Fruit fly (Drosophila melanogaster) whole organism, embryonic: ENCODE results near the gene Fcp3C.

Experiments used
- CG10147 ChIP-seq: fragments of 200-800 bp; sonication (Bioruptor generic); optimal IDR thresholded peaks from 2 replicates; lab custom pipeline; 2019; ENCODE audit warnings: missing biosample characterization, mild to moderate bottlenecking, missing genetic modification characterization, moderate library complexity
- CG10274 ChIP-seq: fragments of 200-800 bp; sonication (Bioruptor generic); optimal IDR thresholded peaks from 3 replicates; lab custom pipeline; 2017; ENCODE audit warnings: missing biosample characterization, mild to moderate bottlenecking, missing genetic modification characterization
- CG11093 ChIP-seq: fragments of 200-800 bp; sonication (Bioruptor generic); IDR thresholded peaks from 3 replicates; pipeline ENCODE4 v1.3.6; 2022; ENCODE audit warnings: missing biosample characterization, missing genetic modification characterization
- CG13287 ChIP-seq: fragments of 200-800 bp; sonication (Bioruptor generic); IDR thresholded peaks from 2 replicates; pipeline ENCODE4 v1.3.6; 2022; ENCODE audit warnings: missing biosample characterization, missing genetic modification characterization; ENCODE audit not compliant: partially characterized antibody
- CG13894 ChIP-seq: fragments of 200-800 bp; sonication (Bioruptor generic); optimal IDR thresholded peaks from 3 replicates; lab custom pipeline; 2018; ENCODE audit warnings: missing biosample characterization, mild to moderate bottlenecking, missing genetic modification characterization, moderate library complexity
- CG14667 ChIP-seq: fragments of 200-800 bp; sonication (Bioruptor generic); IDR thresholded peaks from 2 replicates; pipeline ENCODE4 v1.3.6; 2022; ENCODE audit warnings: missing biosample characterization, missing genetic modification characterization
- CG14710 ChIP-seq: fragments of 200-800 bp; sonication (Bioruptor generic); optimal IDR thresholded peaks from 3 replicates; lab custom pipeline; 2019; ENCODE audit warnings: missing biosample characterization, mild to moderate bottlenecking, missing genetic modification characterization, moderate library complexity
- CG18764 ChIP-seq: fragments of 200-800 bp; sonication (Bioruptor generic); optimal IDR thresholded peaks from 3 replicates; lab custom pipeline; 2016; ENCODE audit warnings: missing biosample characterization, missing genetic modification characterization
- CG2678 ChIP-seq: fragments of 200-800 bp; sonication (Bioruptor generic); optimal IDR thresholded peaks from 3 replicates; lab custom pipeline; 2019; ENCODE audit warnings: missing biosample characterization, mild to moderate bottlenecking, missing genetic modification characterization, moderate library complexity
- CG2889 ChIP-seq: fragments of 200-800 bp; sonication (Bioruptor generic); IDR thresholded peaks from 3 replicates; pipeline ENCODE4 v1.3.6; 2022; ENCODE audit warnings: missing biosample characterization, missing genetic modification characterization
- CG30403 ChIP-seq: fragments of 200-800 bp; sonication (Bioruptor generic); optimal IDR thresholded peaks from 3 replicates; lab custom pipeline; 2016; ENCODE audit warnings: missing biosample characterization, missing genetic modification characterization
- CG3065 ChIP-seq: fragments of 200-800 bp; sonication (Bioruptor generic); optimal IDR thresholded peaks from 2 replicates; lab custom pipeline; 2016; ENCODE audit warnings: missing biosample characterization, missing genetic modification characterization
- CG32532 ChIP-seq: fragments of 200-800 bp; sonication (Bioruptor generic); IDR thresholded peaks from 2 replicates; pipeline ENCODE4 v1.3.6; 2022; ENCODE audit warnings: missing biosample characterization, missing genetic modification characterization
- CG3726 ChIP-seq: fragments of 200-800 bp; sonication (Bioruptor generic); IDR thresholded peaks from 3 replicates; pipeline ENCODE4, ENCODE4 v1.3.6; 2022; ENCODE audit warnings: missing biosample characterization, missing genetic modification characterization
- CG4360 ChIP-seq: fragments of 200-800 bp; sonication (Bioruptor generic); IDR thresholded peaks from 2 replicates; pipeline ENCODE4 v1.3.6; 2022; ENCODE audit warnings: missing biosample characterization, missing genetic modification characterization
- CG7963 ChIP-seq: fragments of 200-800 bp; sonication (Bioruptor generic); IDR thresholded peaks from 3 replicates; pipeline ENCODE4 v1.3.6; 2022; ENCODE audit warnings: missing biosample characterization, missing genetic modification characterization; ENCODE audit not compliant: partially characterized antibody
- CG8478 ChIP-seq: fragments of >200 bp; optimal IDR thresholded peaks from 2 replicates; lab custom pipeline; 2018
- CG9876 ChIP-seq: fragments of 200-800 bp; sonication (Bioruptor generic); optimal IDR thresholded peaks from 2 replicates; lab custom pipeline; 2016; ENCODE audit warnings: missing biosample characterization, missing genetic modification characterization
- Chrac-16 ChIP-seq: fragments of 200-800 bp; sonication (Bioruptor generic); optimal IDR thresholded peaks from 3 replicates; lab custom pipeline; 2016; ENCODE audit warnings: missing biosample characterization, missing genetic modification characterization
- CoRest ChIP-seq: fragments of 200-800 bp; sonication (Bioruptor generic); optimal IDR thresholded peaks from 3 replicates; lab custom pipeline; 2018; ENCODE audit warnings: missing biosample characterization, mild to moderate bottlenecking, missing genetic modification characterization, moderate library complexity
- CrebB ChIP-seq: fragments of 200-800 bp; sonication (Bioruptor generic); optimal IDR thresholded peaks from 3 replicates; lab custom pipeline; 2018; ENCODE audit warnings: missing biosample characterization, mild to moderate bottlenecking, missing genetic modification characterization
- D ChIP-seq, 2 experiments: fragments of 200-800 bp in 1 of 2; fragments of >200 bp in 1 of 2; sonication (Bioruptor generic) in 1 of 2; optimal IDR thresholded peaks; 2 replicates in 1 of 2; 3 replicates in 1 of 2; lab custom pipeline; 2017; ENCODE audit warnings: mild to moderate bottlenecking in 1 of 2, missing biosample characterization in 1 of 2, missing genetic modification characterization in 1 of 2, missing genetic modification reagents in 1 of 2
- Dll ChIP-seq: fragments of 200-800 bp; sonication (Bioruptor generic); IDR thresholded peaks from 4 replicates; pipeline ENCODE4 v1.3.6; 2022; ENCODE audit warnings: missing biosample characterization, missing genetic modification characterization; ENCODE audit not compliant: partially characterized antibody
- E2f2 ChIP-seq: fragments of 200-800 bp; sonication (Bioruptor generic); IDR thresholded peaks from 2 replicates; pipeline ENCODE4 v1.3.6; 2022; ENCODE audit warnings: missing biosample characterization, missing genetic modification characterization
- HHEX ChIP-seq: fragments of 200-800 bp; sonication (Bioruptor generic); optimal IDR thresholded peaks from 3 replicates; lab custom pipeline; 2017; ENCODE audit warnings: missing biosample characterization, mild to moderate bottlenecking, missing genetic modification characterization, missing genetic modification reagents
- Lpt ChIP-seq: fragments of >200 bp; optimal IDR thresholded peaks from 2 replicates; lab custom pipeline; 2018; ENCODE audit warnings: missing biosample characterization, missing genetic modification characterization
- Trl ChIP-seq, 3 experiments: fragments of >200 bp in 2 of 3; fragments of 200-800 bp in 1 of 3; sonication (Bioruptor generic) in 1 of 3; optimal IDR thresholded peaks; 2 replicates in 1 of 3; 3 replicates in 2 of 3; lab custom pipeline; 2016 to 2017; ENCODE audit warnings: missing biosample characterization in 1 of 3, missing genetic modification characterization in 1 of 3
- cato ChIP-seq: fragments of 200-800 bp; sonication (Bioruptor generic); optimal IDR thresholded peaks from 2 replicates; lab custom pipeline; 2016; ENCODE audit warnings: missing biosample characterization, missing genetic modification characterization, borderline replicate concordance
- dysf ChIP-seq: fragments of 200-800 bp; sonication (Bioruptor generic); IDR thresholded peaks from 3 replicates; pipeline ENCODE4 v1.3.6; 2022; ENCODE audit warnings: missing biosample characterization, missing genetic modification characterization
- emc ChIP-seq: fragments of 200-800 bp; sonication (Bioruptor generic); optimal IDR thresholded peaks from 2 replicates; lab custom pipeline; 2016; ENCODE audit warnings: missing biosample characterization, missing genetic modification characterization
- en ChIP-seq: fragments of 200-800 bp; sonication (Bioruptor generic); optimal IDR thresholded peaks from 2 replicates; lab custom pipeline; 2016; ENCODE audit warnings: missing biosample characterization, missing genetic modification characterization
- hbn ChIP-seq: fragments of 200-800 bp; sonication (Bioruptor generic); IDR thresholded peaks from 2 replicates; pipeline ENCODE4 v1.3.6; 2022; ENCODE audit warnings: missing biosample characterization, missing genetic modification characterization; ENCODE audit not compliant: partially characterized antibody
- ind ChIP-seq: fragments of 200-800 bp; sonication (Bioruptor generic); optimal IDR thresholded peaks from 3 replicates; lab custom pipeline; 2016; ENCODE audit warnings: missing biosample characterization, missing genetic modification characterization
- onecut ChIP-seq: fragments of 200-800 bp; sonication (Bioruptor generic); IDR thresholded peaks from 2 replicates; pipeline ENCODE4 v1.3.6; 2022; ENCODE audit warnings: missing biosample characterization, missing genetic modification characterization
- ranshi ChIP-seq: fragments of 200-800 bp; sonication (Bioruptor generic); IDR thresholded peaks from 2 replicates; pipeline ENCODE4 v1.3.6; 2022; ENCODE audit warnings: missing biosample characterization, missing genetic modification characterization
- sim ChIP-seq: fragments of 200-800 bp; sonication (Bioruptor generic); IDR thresholded peaks from 2 replicates; pipeline ENCODE4 v1.3.6; 2022; ENCODE audit warnings: missing biosample characterization, missing genetic modification characterization
- sisA ChIP-seq: fragments of 200-800 bp; sonication (Bioruptor generic); IDR thresholded peaks from 2 replicates; pipeline ENCODE4 v1.3.6; 2022; ENCODE audit warnings: missing biosample characterization, missing genetic modification characterization
- slbo ChIP-seq: fragments of 200-800 bp; sonication (Bioruptor generic); IDR thresholded peaks from 2 replicates; pipeline ENCODE4 v1.3.6; 2022; ENCODE audit warnings: missing biosample characterization, missing genetic modification characterization
- sna ChIP-seq: fragments of 200-800 bp; sonication (Bioruptor generic); IDR thresholded peaks from 2 replicates; pipeline ENCODE4 v1.3.6; 2022; ENCODE audit warnings: missing biosample characterization, missing genetic modification characterization; ENCODE audit not compliant: partially characterized antibody
- tap ChIP-seq: fragments of 200-800 bp; optimal IDR thresholded peaks from 3 replicates; lab custom pipeline; 2019; ENCODE audit warnings: missing biosample characterization, mild to moderate bottlenecking, missing genetic modification characterization, moderate library complexity
- tin ChIP-seq: fragments of 200-800 bp; sonication (Bioruptor generic); optimal IDR thresholded peaks from 3 replicates; lab custom pipeline; 2016; ENCODE audit warnings: missing biosample characterization, missing genetic modification characterization
- toy ChIP-seq: fragments of 200-800 bp; sonication (Bioruptor generic); IDR thresholded peaks from 2 replicates; pipeline ENCODE4 v1.3.6; 2022; ENCODE audit warnings: missing biosample characterization, missing genetic modification characterization
- ttk ChIP-seq: fragments of 200-800 bp; sonication (Bioruptor generic); IDR thresholded peaks from 2 replicates; pipeline ENCODE4 v2.1.2; 2022; ENCODE audit warnings: missing biosample characterization, missing genetic modification characterization
- tx ChIP-seq: fragments of 200-800 bp; sonication (Bioruptor generic); optimal IDR thresholded peaks from 2 replicates; lab custom pipeline; 2016; ENCODE audit warnings: missing biosample characterization, missing genetic modification characterization
- vfl ChIP-seq: fragments of 200-800 bp; sonication (Bioruptor generic); optimal IDR thresholded peaks from 2 replicates; lab custom pipeline; 2016; ENCODE audit warnings: missing biosample characterization, missing genetic modification characterization
- vnd ChIP-seq: fragments of 200-800 bp; sonication (Bioruptor generic); IDR thresholded peaks from 3 replicates; pipeline ENCODE4 v1.3.6; 2022; ENCODE audit warnings: missing biosample characterization, missing genetic modification characterization; ENCODE audit not compliant: partially characterized antibody
- wek ChIP-seq: fragments of 200-800 bp; sonication (Bioruptor generic); optimal IDR thresholded peaks from 3 replicates; lab custom pipeline; 2018; ENCODE audit warnings: missing biosample characterization, mild to moderate bottlenecking, missing genetic modification characterization, moderate library complexity
- wor ChIP-seq: fragments of 200-800 bp; sonication (Bioruptor generic); IDR thresholded peaks from 2 replicates; pipeline ENCODE4 v1.3.6; 2022; ENCODE audit warnings: missing biosample characterization, missing genetic modification characterization

Gene Fcp3C

DNA sequence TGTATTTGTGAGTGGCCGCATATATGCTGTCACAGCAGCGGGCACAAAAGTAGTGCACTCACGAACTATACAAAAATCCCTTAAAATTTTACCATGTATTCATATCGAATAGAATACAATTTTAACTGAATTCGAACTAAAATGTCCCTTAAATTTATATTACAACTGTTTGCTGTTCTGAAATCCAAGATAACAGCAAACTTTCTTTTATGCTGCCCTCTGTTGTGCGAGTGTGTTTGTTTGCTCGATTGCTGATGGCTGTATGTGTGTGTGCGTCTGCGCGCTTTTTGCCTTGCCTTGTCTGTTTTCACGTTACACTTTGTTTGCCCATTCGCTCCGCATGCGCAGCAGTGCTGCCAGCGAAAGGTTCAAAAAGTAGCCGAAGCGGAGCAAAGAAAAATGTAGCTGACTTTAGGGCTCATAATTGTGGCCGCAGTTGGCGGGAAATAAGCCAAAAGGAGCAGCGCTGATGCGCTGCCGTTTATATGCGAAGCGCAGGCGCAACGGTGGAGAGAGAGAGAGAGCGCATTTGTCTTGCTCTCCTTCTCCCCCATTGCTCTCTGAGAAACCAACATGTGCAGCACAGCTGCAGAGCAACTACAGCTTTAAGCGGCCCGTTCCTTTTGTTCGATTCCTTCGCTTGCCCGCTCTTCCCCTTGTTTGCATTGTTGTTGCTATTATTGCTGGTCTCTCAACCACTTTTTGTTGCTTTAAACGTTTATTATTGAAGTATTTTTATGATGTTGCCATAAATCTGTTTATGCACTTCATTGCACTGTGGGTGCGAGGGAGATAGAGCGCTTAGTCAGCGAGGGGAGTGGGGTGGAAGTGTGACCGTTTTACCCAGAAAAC lies 11.6 kb downstream of the Fcp3C start (continued):
- peak; percentile 89 for TF ChIP-seq ranshi
- TF ChIP-seq Lpt (GFP tag; lab: Kevin White, UChicago): peak; percentile 14
- TF ChIP-seq CG14710 (tag; lab: Kevin White, UChicago): peak; percentile 93
- TF ChIP-seq CG9876 (GFP tag; lab: Kevin White, UChicago): peak; percentile 80
- TF ChIP-seq E2f2 (GFP tag; lab: Robert Waterston, UW): peak; percentile 74
- peak; percentile 87 for TF ChIP-seq CG32532 (GFP tag; lab: Robert Waterston, UW)
- peak; percentile 93 for TF ChIP-seq tin (GFP tag; lab: Kevin White, UChicago)
- peak; percentile 89 for TF ChIP-seq en (GFP tag; lab: Kevin White, UChicago)
- peak; percentile 77; the same call in 2 of the 3 replicates for TF ChIP-seq CG2889 (GFP tag; lab: Robert Waterston, UW)
- TF ChIP-seq CG11093 (GFP tag; lab: Robert Waterston, UW): peak; percentile 91
- no peak for TF ChIP-seq CG7963
- TF ChIP-seq emc (GFP tag; lab: Kevin White, UChicago): peak; percentile 46
- TF ChIP-seq CG13287 (GFP tag; lab: Robert Waterston, UW): no peak
- TF ChIP-seq CG8478 (lab: Kevin White, UChicago): no peak
- peak; percentile 67 for TF ChIP-seq CG10274 (GFP tag; lab: Kevin White, UChicago)
- peak; percentile 89 for TF ChIP-seq CrebB (tag; lab: Kevin White, UChicago)
- TF ChIP-seq CG14667 (GFP tag; lab: Robert Waterston, UW): peak; percentile 90
- peak; percentile 88 for TF ChIP-seq CG18764 (GFP tag; lab: Kevin White, UChicago)
- TF ChIP-seq CG3726 (GFP tag; lab: Robert Waterston, UW): peak; percentile 91
- peak; percentile 47; the same call in 2 of the 4 replicates for TF ChIP-seq Dll (GFP tag; lab: Robert Waterston, UW)
- peak; percentile 73 for TF ChIP-seq cato
- peak; percentile 51 for TF ChIP-seq vfl (GFP tag; lab: Kevin White, UChicago)
- peak; percentile 85 for TF ChIP-seq CG4360 (GFP tag; lab: Robert Waterston, UW)
- peak; percentile 94 for TF ChIP-seq CG30403 (GFP tag; lab: Kevin White, UChicago)
- TF ChIP-seq hbn (GFP tag; lab: Robert Waterston, UW): no peak
- TF ChIP-seq toy: peak; percentile 56; the same call in 1 of the 2 replicates
- TF ChIP-seq wek (GFP tag; lab: Kevin White, UChicago): peak; percentile 79
- peak; percentile 88 for TF ChIP-seq wor (GFP tag; lab: Robert Waterston, UW)
- peak; percentile 91 for TF ChIP-seq HHEX (GFP tag; lab: Kevin White, UChicago)
- no peak for TF ChIP-seq vnd (GFP tag; lab: Robert Waterston, UW)
- peak; percentile 91 for TF ChIP-seq ind (GFP tag; lab: Kevin White, UChicago)
- TF ChIP-seq tx (GFP tag; lab: Kevin White, UChicago): peak; percentile 90
- TF ChIP-seq onecut (GFP tag; lab: Robert Waterston, UW): peak; percentile 83
- peak; percentile 95 for TF ChIP-seq dysf (GFP tag; lab: Robert Waterston, UW)
- peak; percentile 93 for TF ChIP-seq ttk (GFP tag; lab: Robert Waterston, UW)
- peak; percentile 66 for TF ChIP-seq D (optimal IDR thresholded peaks at IDR 0.05; lab: Kevin White, UChicago)
- peak; percentile 91 for TF ChIP-seq D (GFP tag; optimal IDR thresholded peaks at IDR 0.05; lab: Kevin White, UChicago)
- peak; percentile 24; the same call in 1 of the 2 replicates for TF ChIP-seq sna (GFP tag; lab: Robert Waterston, UW)
- peak; percentile 94 for TF ChIP-seq CoRest (tag; lab: Kevin White, UChicago)
- peak; percentile 96 for TF ChIP-seq sisA
- TF ChIP-seq CG13894 (tag; lab: Kevin White, UChicago): peak; percentile 26
- peak; percentile 85 for TF ChIP-seq sim (GFP tag; lab: Robert Waterston, UW)
- TF ChIP-seq CG2678 (tag; lab: Kevin White, UChicago): peak; percentile 95
- TF ChIP-seq CG3065: peak; percentile 78
- peak; percentile 92 for TF ChIP-seq tap
- TF ChIP-seq CG10147 (GFP tag; lab: Kevin White, UChicago): peak; percentile 77
- peak; percentile 32 to 86 for TF ChIP-seq Trl (optimal IDR thresholded peaks at IDR 0.05; lab: Kevin White, UChicago)
- TF ChIP-seq Trl (GFP tag; optimal IDR thresholded peaks at IDR 0.05; lab: Kevin White, UChicago): peak; percentile 90
- peak; percentile 85 for TF ChIP-seq slbo
- peak; percentile 94 for TF ChIP-seq Chrac-16 (GFP tag; lab: Kevin White, UChicago)
